Fruit fly (Drosophila melanogaster): Measurements from ENCODE around the gene tko.

dm6 chrX:2447750-2448299 is 4.0 kb upstream of the tko start, which contains the start of gene z:
- no peak for TF ChIP-seq Mio (GFP tag; optimal IDR thresholded peaks at IDR 0.05)
- TF ChIP-seq fru (GFP tag; optimal IDR thresholded peaks at IDR 0.05), result no peak
- TF ChIP-seq brk (GFP tag; optimal IDR thresholded peaks at IDR 0.05), result no peak
- peak; percentile 21 for TF ChIP-seq psq (GFP tag; optimal IDR thresholded peaks at IDR 0.05)
- TF ChIP-seq tai (GFP tag; optimal IDR thresholded peaks at IDR 0.05), result no peak
- no peak for TF ChIP-seq N (GFP tag; optimal IDR thresholded peaks at IDR 0.05)
- no peak for TF ChIP-seq sage (GFP tag; optimal IDR thresholded peaks at IDR 0.05)
- TF ChIP-seq Dfd (GFP tag; optimal IDR thresholded peaks at IDR 0.05), result no peak
- TF ChIP-seq br (GFP tag; optimal IDR thresholded peaks at IDR 0.05), result no peak
- TF ChIP-seq pan (optimal IDR thresholded peaks at IDR 0.05), result no peak

Data from whole organism, wandering third instar larva.